Fruit fly (Drosophila melanogaster) whole organism, wandering third instar larva: ENCODE data around the gene Ythdc1.

Experiments
- Hr78 ChIP-seq: fragments of >200 bp; optimal IDR thresholded peaks from 2 replicates; lab custom pipeline; 2017; ENCODE audit warnings: missing biosample characterization, missing genetic modification characterization
- lola ChIP-seq: fragments of >200 bp; optimal IDR thresholded peaks from 2 replicates; lab custom pipeline; 2017; ENCODE audit warnings: missing biosample characterization, missing genetic modification characterization
- psq ChIP-seq: fragments of 200-800 bp; sonication (Bioruptor generic); optimal IDR thresholded peaks from 3 replicates; lab custom pipeline; 2017; ENCODE audit warnings: missing biosample characterization, mild to moderate bottlenecking, missing genetic modification characterization, moderate library complexity

dm6 chr3L:3348956-3349824 lies 24.8 kb downstream of the Ythdc1 start:
- no peak for TF ChIP-seq Hr78
- no peak for TF ChIP-seq lola (GFP tag; lab: Kevin White, UChicago)
- no peak for TF ChIP-seq psq
